Worm (Caenorhabditis elegans) whole organism, L1 larva: ENCODE measurements around the gene cdc-73.

Experiments used
- C16A3.4 ChIP-seq: fragments of 150-350 bp; optimal IDR thresholded peaks from 2 replicates; lab custom pipeline; 2014; ENCODE audit warnings: missing biosample characterization, missing genetic modification characterization
- F16B12.6 ChIP-seq: fragments of 150-350 bp; optimal IDR thresholded peaks from 2 replicates; lab custom pipeline; 2014; ENCODE audit warnings: missing biosample characterization, missing genetic modification characterization
- blmp-1 ChIP-seq: fragments of 150-350 bp; optimal IDR thresholded peaks from 2 replicates; lab custom pipeline; 2014; ENCODE audit warnings: missing biosample characterization, missing genetic modification characterization
- ceh-82 ChIP-seq, 3 experiments: fragments of 150-350 bp in 1 of 3; sonication (generic microtip) in 2 of 3; optimal IDR thresholded peaks; 2 replicates each; lab custom pipeline; 2014 to 2017; ENCODE audit warnings: missing biosample characterization in 3 of 3, missing genetic modification characterization in 3 of 3
- ceh-90 ChIP-seq: sonication (generic microtip); optimal IDR thresholded peaks from 2 replicates; lab custom pipeline; 2016; ENCODE audit warnings: missing genetic modification characterization, missing compliant biosample characterization
- ces-1 ChIP-seq: fragments of 150-350 bp; optimal IDR thresholded peaks from 2 replicates; lab custom pipeline; 2014; ENCODE audit warnings: missing biosample characterization, missing genetic modification reagents, missing genetic modification characterization
- dpl-1 ChIP-seq, 3 experiments: fragments of 150-350 bp in 2 of 3; sonication (generic microtip) in 1 of 3; optimal IDR thresholded peaks; 2 replicates each; lab custom pipeline; 2014 to 2017; ENCODE audit warnings: missing biosample characterization in 3 of 3, missing genetic modification characterization in 3 of 3, missing genetic modification reagents in 3 of 3
- dsc-1 ChIP-seq: sonication (generic microtip); optimal IDR thresholded peaks from 2 replicates; lab custom pipeline; 2016; ENCODE audit warnings: mild to moderate bottlenecking, missing genetic modification characterization, missing compliant biosample characterization
- efl-1 ChIP-seq, 4 experiments: fragments of 150-350 bp; optimal IDR thresholded peaks in 3 of 4; peaks in 1 of 4; 1 replicate in 1 of 4; 2 replicates in 3 of 4; lab custom pipeline; 2014; ENCODE audit warnings: missing biosample characterization in 2 of 4, missing genetic modification characterization in 2 of 4, missing genetic modification reagents in 2 of 4
- egl-13 ChIP-seq: sonication (generic microtip); optimal IDR thresholded peaks from 2 replicates; lab custom pipeline; 2016; ENCODE audit warnings: missing genotype, missing genetic modification reagents, missing genetic modification characterization, missing compliant biosample characterization
- elt-3 ChIP-seq, 6 experiments: fragments of 150-350 bp in 1 of 6; sonication (generic microtip); optimal IDR thresholded peaks; 2 replicates each; lab custom pipeline; 2017 to 2018; ENCODE audit warnings: missing biosample characterization in 6 of 6, missing genetic modification characterization in 6 of 6, inconsistent platforms in 1 of 6
- ets-5 ChIP-seq: fragments of 200-800 bp; sonication (Bioruptor generic); IDR thresholded peaks from 2 replicates; pipeline ENCODE4 v1.3.6; 2022; ENCODE audit warnings: missing genetic modification characterization, missing compliant biosample characterization
- fkh-8 ChIP-seq: sonication (generic microtip); optimal IDR thresholded peaks from 2 replicates; lab custom pipeline; 2016; ENCODE audit warnings: mild to moderate bottlenecking, missing genetic modification characterization, missing compliant biosample characterization
- grh-1 ChIP-seq: fragments of 200-800 bp; sonication (Bioruptor generic); IDR thresholded peaks from 2 replicates; pipeline ENCODE4 v1.3.6; 2022; ENCODE audit warnings: missing genetic modification reagents, missing genetic modification characterization, missing compliant biosample characterization
- hlh-17 ChIP-seq: fragments of 200-800 bp; sonication (Bioruptor generic); optimal IDR thresholded peaks from 2 replicates; lab custom pipeline; 2018; ENCODE audit warnings: missing genetic modification characterization, mild to moderate bottlenecking, missing compliant biosample characterization, moderate library complexity, borderline replicate concordance
- hlh-4 ChIP-seq: sonication (generic microtip); optimal IDR thresholded peaks from 2 replicates; lab custom pipeline; 2016; ENCODE audit warnings: mild to moderate bottlenecking, missing genetic modification characterization, missing compliant biosample characterization
- hpl-2 ChIP-seq: fragments of 150-350 bp; optimal IDR thresholded peaks from 2 replicates; lab custom pipeline; 2014; ENCODE audit warnings: missing biosample characterization, missing genetic modification reagents, missing genetic modification characterization
- jun-1 ChIP-seq: fragments of 150-350 bp; optimal IDR thresholded peaks from 2 replicates; lab custom pipeline; 2014; ENCODE audit warnings: missing biosample characterization, missing genetic modification reagents, missing genetic modification characterization
- lin-13 ChIP-seq: fragments of 150-350 bp; optimal IDR thresholded peaks from 2 replicates; lab custom pipeline; 2014; ENCODE audit warnings: missing biosample characterization, missing genetic modification reagents, missing genetic modification characterization
- lin-35 ChIP-seq, 2 experiments: fragments of 150-350 bp; optimal IDR thresholded peaks; 2 replicates each; lab custom pipeline; 2014; ENCODE audit warnings: missing biosample characterization in 2 of 2, missing genetic modification characterization in 2 of 2, missing genetic modification reagents in 2 of 2
- lin-39 ChIP-seq: fragments of 150-350 bp; optimal IDR thresholded peaks from 2 replicates; lab custom pipeline; 2014; ENCODE audit warnings: missing biosample characterization, missing genetic modification reagents, missing genetic modification characterization
- lir-3 ChIP-seq: sonication (generic microtip); optimal IDR thresholded peaks from 2 replicates; lab custom pipeline; 2016; ENCODE audit warnings: mild to moderate bottlenecking, missing genetic modification characterization, moderate library complexity, missing compliant biosample characterization; ENCODE audit not compliant: poor library complexity
- lsy-2 ChIP-seq, 2 experiments: fragments of 150-350 bp; optimal IDR thresholded peaks; 2 replicates each; lab custom pipeline; 2014; ENCODE audit warnings: missing biosample characterization in 2 of 2, missing genetic modification characterization in 2 of 2
- mef-2 ChIP-seq: fragments of 150-350 bp; optimal IDR thresholded peaks from 2 replicates; lab custom pipeline; 2014; ENCODE audit warnings: missing biosample characterization, missing genetic modification characterization
- mep-1 ChIP-seq: fragments of 150-350 bp; optimal IDR thresholded peaks from 2 replicates; lab custom pipeline; 2014; ENCODE audit warnings: missing biosample characterization, missing genetic modification characterization
- nhr-11 ChIP-seq: fragments of 150-350 bp; optimal IDR thresholded peaks from 2 replicates; lab custom pipeline; 2014; ENCODE audit warnings: missing biosample characterization, missing genetic modification characterization
- nhr-12 ChIP-seq: sonication (generic microtip); optimal IDR thresholded peaks from 2 replicates; lab custom pipeline; 2017; ENCODE audit warnings: missing biosample characterization, missing genetic modification characterization
- nhr-19 ChIP-seq: fragments of 200-800 bp; sonication (Bioruptor generic); conservative IDR thresholded peaks from 2 replicates; pipeline ENCODE4 v1.3.6; 2022; ENCODE audit warnings: missing genetic modification characterization, missing compliant biosample characterization
- nhr-20 ChIP-seq: sonication (generic microtip); optimal IDR thresholded peaks from 2 replicates; lab custom pipeline; 2016; ENCODE audit warnings: mild to moderate bottlenecking, missing genetic modification characterization, missing compliant biosample characterization
- nhr-28 ChIP-seq: fragments of 150-350 bp; optimal IDR thresholded peaks from 2 replicates; lab custom pipeline; 2014; ENCODE audit warnings: missing biosample characterization, missing genetic modification characterization
- nhr-47 ChIP-seq: sonication (generic microtip); optimal IDR thresholded peaks from 2 replicates; lab custom pipeline; 2016; ENCODE audit warnings: mild to moderate bottlenecking, missing genetic modification characterization, moderate library complexity, missing compliant biosample characterization
- nhr-71 ChIP-seq: sonication (generic microtip); optimal IDR thresholded peaks from 2 replicates; lab custom pipeline; 2016; ENCODE audit warnings: mild to moderate bottlenecking, missing genetic modification characterization, moderate library complexity, missing compliant biosample characterization
- nhr-76 ChIP-seq: sonication (generic microtip); optimal IDR thresholded peaks from 2 replicates; lab custom pipeline; 2017; ENCODE audit warnings: missing biosample characterization, missing genetic modification characterization
- nhr-85 ChIP-seq: sonication (generic microtip); peaks from one replicate; lab custom pipeline; 2016; ENCODE audit warnings: missing genetic modification characterization, inconsistent platforms, missing compliant biosample characterization
- nhr-90 ChIP-seq: sonication (generic microtip); optimal IDR thresholded peaks from 2 replicates; lab custom pipeline; 2016; ENCODE audit warnings: mild to moderate bottlenecking, missing genetic modification characterization, missing compliant biosample characterization; ENCODE audit not compliant: poor library complexity
- pag-3 ChIP-seq: sonication (generic microtip); optimal IDR thresholded peaks from 2 replicates; lab custom pipeline; 2017; ENCODE audit warnings: missing genetic modification characterization, mild to moderate bottlenecking, missing compliant biosample characterization, antibody characterized with exemption, borderline replicate concordance; ENCODE audit not compliant: insufficient read depth
- pqm-1 ChIP-seq: sonication (generic microtip); optimal IDR thresholded peaks from 3 replicates; lab custom pipeline; 2017; ENCODE audit warnings: missing biosample characterization, missing genetic modification characterization
- skn-1 ChIP-seq: fragments of 150-350 bp; optimal IDR thresholded peaks from 2 replicates; lab custom pipeline; 2014; ENCODE audit warnings: missing biosample characterization, missing genetic modification characterization
- snpc-4 ChIP-seq: fragments of 150-350 bp; optimal IDR thresholded peaks from 2 replicates; lab custom pipeline; 2014; ENCODE audit warnings: missing biosample characterization, missing genetic modification characterization
- snu-23 ChIP-seq: sonication (generic microtip); optimal IDR thresholded peaks from 2 replicates; lab custom pipeline; 2016; ENCODE audit warnings: missing genetic modification characterization, missing compliant biosample characterization
- sox-4 ChIP-seq: sonication (generic microtip); optimal IDR thresholded peaks from 2 replicates; lab custom pipeline; 2016; ENCODE audit warnings: missing genetic modification characterization, missing compliant biosample characterization
- sptf-1 ChIP-seq: fragments of 150-350 bp; optimal IDR thresholded peaks from 2 replicates; lab custom pipeline; 2014; ENCODE audit warnings: missing biosample characterization, missing genetic modification characterization
- sup-37 ChIP-seq: fragments of 200-800 bp; sonication (Bioruptor generic); optimal IDR thresholded peaks from 2 replicates; lab custom pipeline; 2018; ENCODE audit warnings: mild to moderate bottlenecking, missing genetic modification characterization, missing compliant biosample characterization
- swsn-7 ChIP-seq: sonication (generic microtip); optimal IDR thresholded peaks from 2 replicates; lab custom pipeline; 2016; ENCODE audit warnings: missing genetic modification characterization, missing compliant biosample characterization
- tlp-1 ChIP-seq: fragments of 150-350 bp; optimal IDR thresholded peaks from 2 replicates; lab custom pipeline; 2014; ENCODE audit warnings: missing biosample characterization, missing genetic modification characterization
- unc-130 ChIP-seq: fragments of 150-350 bp; optimal IDR thresholded peaks from 2 replicates; lab custom pipeline; 2017; ENCODE audit warnings: missing biosample characterization, missing genetic modification characterization, inconsistent platforms
- unc-30 ChIP-seq: sonication (generic microtip); optimal IDR thresholded peaks from 2 replicates; lab custom pipeline; 2017; ENCODE audit warnings: missing biosample characterization, missing genetic modification characterization
- unc-98 ChIP-seq: fragments of 200-800 bp; sonication (Bioruptor generic); IDR thresholded peaks from 2 replicates; pipeline ENCODE4 v1.3.6; 2022; ENCODE audit warnings: missing genetic modification characterization, missing compliant biosample characterization
- xbp-1 ChIP-seq: sonication (generic microtip); optimal IDR thresholded peaks from 2 replicates; lab custom pipeline; 2016; ENCODE audit warnings: missing genetic modification characterization, missing compliant biosample characterization
- zag-1 ChIP-seq: fragments of 150-350 bp; optimal IDR thresholded peaks from 2 replicates; lab custom pipeline; 2014; ENCODE audit warnings: missing biosample characterization, missing genetic modification characterization
- zip-4 ChIP-seq: fragments of 200-800 bp; sonication (Bioruptor generic); optimal IDR thresholded peaks from 2 replicates; lab custom pipeline; 2018; ENCODE audit warnings: mild to moderate bottlenecking, missing genetic modification characterization, moderate library complexity, missing compliant biosample characterization

The cdc-73 gene

ce11 chrIV:4085022-4085421 lies 42.6 kb downstream of the cdc-73 start (continued):
- TF ChIP-seq xbp-1 (tag; lab: Kevin White, UChicago) (no peak), lsy-2 (tag; optimal IDR thresholded peaks at IDR 0.05; lab: Kevin White, UChicago) (no peak), sox-4 (no peak), ces-1 (no peak), unc-130 (tag; lab: Kevin White, UChicago) (no peak), sptf-1 (tag; lab: Kevin White, UChicago) (no peak), nhr-19 (GFP tag; lab: Robert Waterston, UW) (peak; percentile 28; the same call in 1 of the 2 replicates), pqm-1 (tag; lab: Kevin White, UChicago) (no peak), grh-1 (GFP tag; lab: Robert Waterston, UW) (no peak), lin-35 (GFP tag; optimal IDR thresholded peaks at IDR 0.05; lab: Kevin White, UChicago) (peak in 1 of 2 experiments; percentile 57), snpc-4 (tag; lab: Kevin White, UChicago) (no peak), skn-1 (peak; percentile 98), F16B12.6 (tag; lab: Kevin White, UChicago) (no peak), hlh-17 (GFP tag; lab: Kevin White, UChicago) (no peak), nhr-28 (tag; lab: Kevin White, UChicago) (no peak), blmp-1 (tag; lab: Kevin White, UChicago) (peak; percentile 8), elt-3 (tag; optimal IDR thresholded peaks at IDR 0.05; lab: Kevin White, UChicago) (no peak), hpl-2 (GFP tag; lab: Kevin White, UChicago) (no peak), fkh-8 (no peak), tlp-1 (tag; lab: Kevin White, UChicago) (no peak), swsn-7 (tag; lab: Kevin White, UChicago) (no peak), nhr-76 (tag; lab: Kevin White, UChicago) (no peak), nhr-85 (tag; lab: Kevin White, UChicago) (peak; percentile 83), C16A3.4 (tag; lab: Kevin White, UChicago) (no peak), snu-23 (GFP tag; lab: Kevin White, UChicago) (peak; percentile 27)
- TF ChIP-seq, all 84 proteins: peak for 8

- TF ChIP-seq unc-98 (no peak), jun-1 (no peak), ceh-90 (peak; percentile 24), mep-1 (peak; percentile 43), lin-39 (tag; lab: Kevin White, UChicago) (peak; percentile 28), zag-1 (tag; lab: Kevin White, UChicago) (no peak), unc-30 (tag; lab: Kevin White, UChicago) (no peak), lin-35 (GFP tag; optimal IDR thresholded peaks at IDR 0.05; lab: Kevin White, UChicago) (peak in 1 of 2 experiments; percentile 17), ces-1 (no peak), nhr-85 (tag; lab: Kevin White, UChicago) (peak; percentile 63), swsn-7 (tag; lab: Kevin White, UChicago) (peak; percentile 24), nhr-90 (tag; lab: Kevin White, UChicago) (no peak), mef-2 (tag; lab: Kevin White, UChicago) (no peak), hlh-4 (tag; lab: Kevin White, UChicago) (no peak), ceh-82 (tag; optimal IDR thresholded peaks at IDR 0.05; lab: Kevin White, UChicago) (no peak), xbp-1 (tag; lab: Kevin White, UChicago) (peak; percentile 29), nhr-11 (tag; lab: Kevin White, UChicago) (no peak), dpl-1 (GFP tag; optimal IDR thresholded peaks at IDR 0.05; lab: Kevin White, UChicago) (peak; percentile 2 to 57 (median 54)), pag-3 (tag; lab: Kevin White, UChicago) (no peak), nhr-47 (peak; percentile 43), egl-13 (tag; lab: Kevin White, UChicago) (no peak), dsc-1 (tag; lab: Kevin White, UChicago) (peak; percentile 29), lir-3 (no peak), nhr-20 (tag; lab: Kevin White, UChicago) (peak; percentile 11), sup-37 (GFP tag; lab: Kevin White, UChicago) (no peak), ets-5 (no peak), nhr-12 (no peak), zip-4 (no peak), nhr-71 (tag; lab: Kevin White, UChicago) (peak; percentile 43), lsy-2 (tag; optimal IDR thresholded peaks at IDR 0.05; lab: Kevin White, UChicago) (peak; percentile 43 to 48), lin-13 (GFP tag; lab: Kevin White, UChicago) (no peak), snu-23 (GFP tag; lab: Kevin White, UChicago) (peak; percentile 41), efl-1 (optimal IDR thresholded peaks at IDR 0.05; lab: Kevin White, UChicago) (peak; percentile 31 to 55), efl-1 (GFP tag; optimal IDR thresholded peaks at IDR 0.05 in 1 of 2; lab: Kevin White, UChicago) (peak; percentile 36 to 88)
Observed at ce11 chrIV:4085787-4086262, 43.5 kb downstream of the cdc-73 start, which contains the start of gene C35B1.2. Gene C35B1.2 (plus strand): TSS chrIV:4086212.
